Fruit fly (Drosophila melanogaster) S2 (cell line): ENCODE data around the gene tut.
"Not testable (repeated sequence)": the region's sequence is repeated elsewhere in the genome, so short reads cannot be mapped to it uniquely, and the experiment has no call there.

ENCODE experiments used
- CG8478 ChIP-seq: fragments of >200 bp; optimal IDR thresholded peaks from 2 replicates; lab custom pipeline; 2018
- CTCF ChIP-seq, 2 experiments: fragments of >200 bp; optimal IDR thresholded peaks; 2 replicates each; lab custom pipeline; 2018

tut gene

dm6 chr3L:8210596-8210995, at the start of gene tut:
tut (minus strand) TSS chr3L:8210743.
- no peak for TF ChIP-seq CTCF (optimal IDR thresholded peaks at IDR 0.05; lab: Kevin White, UChicago)
- TF ChIP-seq CG8478 (lab: Kevin White, UChicago) = no peak

- TF ChIP-seq CG8478 (lab: Kevin White, UChicago) = no peak
- no peak for TF ChIP-seq CTCF (optimal IDR thresholded peaks at IDR 0.05; lab: Kevin White, UChicago)
These were observed 30.4 kb upstream of the tut start for dm6 chr3L:8240932-8241331.

- TF ChIP-seq CG8478 (lab: Kevin White, UChicago) (no peak), CTCF (optimal IDR thresholded peaks at IDR 0.05; lab: Kevin White, UChicago) (no peak)
These were observed 30.0 kb upstream of the tut start, which contains the start of gene CG7213 for dm6 chr3L:8240501-8240900. CG7213 (minus strand) TSS chr3L:8240601.

dm6 chr3L:8238347-8238746, 27.8 kb upstream of the tut start, which contains the start of gene Dscam4:
Dscam4 (plus strand) TSS chr3L:8238647.
- not testable (repeated sequence) for TF ChIP-seq CTCF (optimal IDR thresholded peaks at IDR 0.05; lab: Kevin White, UChicago); CG8478 (lab: Kevin White, UChicago)

- no peak for TF ChIP-seq CG8478 (lab: Kevin White, UChicago)
- no peak for TF ChIP-seq CTCF (optimal IDR thresholded peaks at IDR 0.05; lab: Kevin White, UChicago)
These were observed 18.4 kb upstream of the tut start, which contains the start of gene eIF4E3 for dm6 chr3L:8228924-8229323. eIF4E3 (plus strand) TSS chr3L:8229224.

- TF ChIP-seq CG8478 (lab: Kevin White, UChicago) (no peak), CTCF (optimal IDR thresholded peaks at IDR 0.05; lab: Kevin White, UChicago) (no peak)
These were observed 11.3 kb upstream of the tut start, which contains the start of gene CG13678 for dm6 chr3L:8221835-8222234. CG13678 (plus strand) TSS chr3L:8222141.

dm6 chr3L:8219687-8220086, 9.1 kb upstream of the tut start:
- TF ChIP-seq CTCF (optimal IDR thresholded peaks at IDR 0.05; lab: Kevin White, UChicago) (no peak), CG8478 (lab: Kevin White, UChicago) (no peak)

- no peak for TF ChIP-seq CG8478 (lab: Kevin White, UChicago)
- TF ChIP-seq CTCF (optimal IDR thresholded peaks at IDR 0.05; lab: Kevin White, UChicago) = no peak
These were observed 8.3 kb upstream of the tut start, which contains the start of gene CG13674 for dm6 chr3L:8218883-8219282. CG13674 (minus strand) TSS chr3L:8218983.

dm6 chr3L:8214980-8215379, 4.4 kb upstream of the tut start, which contains the start of gene CG8012:
CG8012 (plus strand) TSS chr3L:8215280.
- TF ChIP-seq CTCF (optimal IDR thresholded peaks at IDR 0.05; lab: Kevin White, UChicago) = no peak
- no peak for TF ChIP-seq CG8478 (lab: Kevin White, UChicago)

dm6 chr3L:8211590-8211989, 1.0 kb upstream of the tut start, which contains the start of gene CG8006:
CG8006 (plus strand) TSS chr3L:8211890.
- TF ChIP-seq CTCF (optimal IDR thresholded peaks at IDR 0.05; lab: Kevin White, UChicago) = no peak
- TF ChIP-seq CG8478 (lab: Kevin White, UChicago) = no peak

dm6 chr3L:8202317-8202842, 8.2 kb downstream of the tut start, which contains the start of the genes CG7366 and CG13679:
CG7366 (minus strand) TSS chr3L:8202417.
CG13679 (plus strand) TSS chr3L:8202792.
- TF ChIP-seq CTCF (optimal IDR thresholded peaks at IDR 0.05; lab: Kevin White, UChicago) (no peak), CG8478 (lab: Kevin White, UChicago) (no peak)

- TF ChIP-seq CTCF (optimal IDR thresholded peaks at IDR 0.05; lab: Kevin White, UChicago) (no peak), CG8478 (lab: Kevin White, UChicago) (no peak)
These were observed 12.7 kb downstream of the tut start, which contains the start of the genes UbcE2M and Dhps for dm6 chr3L:8197779-8198279. UbcE2M (minus strand) TSS chr3L:8197987. Dhps (plus strand) TSS chr3L:8198207.

- TF ChIP-seq CTCF (optimal IDR thresholded peaks at IDR 0.05; lab: Kevin White, UChicago) (no peak), CG8478 (lab: Kevin White, UChicago) (no peak)
These were observed 17.5 kb downstream of the tut start, which contains the start of gene CG7387 for dm6 chr3L:8193016-8193415. CG7387 (minus strand) TSS chr3L:8193116.

dm6 chr3L:8191042-8191613, 19.4 kb downstream of the tut start, which contains the start of gene MED24:
MED24 (plus strand) TSS chr3L:8191270.
- TF ChIP-seq CTCF (optimal IDR thresholded peaks at IDR 0.05; lab: Kevin White, UChicago) = no peak
- TF ChIP-seq CG8478 (lab: Kevin White, UChicago) = no peak

- TF ChIP-seq CTCF (optimal IDR thresholded peaks at IDR 0.05; lab: Kevin White, UChicago) = no peak
- no peak for TF ChIP-seq CG8478 (lab: Kevin White, UChicago)
These were observed 21.3 kb downstream of the tut start for dm6 chr3L:8189234-8189633.
